Worm (Caenorhabditis elegans) whole organism, L1 larva: Measurements from ENCODE around the gene E02H1.6.

Experiments
- C16A3.4 ChIP-seq: fragments of 150-350 bp; optimal IDR thresholded peaks from 2 replicates; lab custom pipeline; 2014; ENCODE audit warnings: missing biosample characterization, missing genetic modification characterization
- aha-1 ChIP-seq: fragments of 150-350 bp; optimal IDR thresholded peaks from 2 replicates; lab custom pipeline; 2014; ENCODE audit warnings: missing biosample characterization, missing genetic modification characterization
- blmp-1 ChIP-seq: fragments of 150-350 bp; optimal IDR thresholded peaks from 2 replicates; lab custom pipeline; 2014; ENCODE audit warnings: missing biosample characterization, missing genetic modification characterization
- ceh-63 ChIP-seq: fragments of 200-800 bp; sonication (Bioruptor generic); optimal IDR thresholded peaks from 2 replicates; lab custom pipeline; 2018; ENCODE audit warnings: mild to moderate bottlenecking, missing genetic modification characterization, missing compliant biosample characterization
- ceh-88 ChIP-seq: fragments of 200-800 bp; sonication (Bioruptor generic); IDR thresholded peaks from 2 replicates; pipeline ENCODE4 v1.3.6; 2022; ENCODE audit warnings: missing genetic modification characterization, missing compliant biosample characterization
- ceh-90 ChIP-seq: sonication (generic microtip); optimal IDR thresholded peaks from 2 replicates; lab custom pipeline; 2016; ENCODE audit warnings: missing genetic modification characterization, missing compliant biosample characterization
- ces-1 ChIP-seq: fragments of 150-350 bp; optimal IDR thresholded peaks from 2 replicates; lab custom pipeline; 2014; ENCODE audit warnings: missing biosample characterization, missing genetic modification reagents, missing genetic modification characterization
- dsc-1 ChIP-seq: sonication (generic microtip); optimal IDR thresholded peaks from 2 replicates; lab custom pipeline; 2016; ENCODE audit warnings: mild to moderate bottlenecking, missing genetic modification characterization, missing compliant biosample characterization
- efl-1 ChIP-seq, 4 experiments: fragments of 150-350 bp; optimal IDR thresholded peaks in 3 of 4; peaks in 1 of 4; 1 replicate in 1 of 4; 2 replicates in 3 of 4; lab custom pipeline; 2014; ENCODE audit warnings: missing biosample characterization in 2 of 4, missing genetic modification characterization in 2 of 4, missing genetic modification reagents in 2 of 4
- efl-3 ChIP-seq: fragments of 200-800 bp; sonication (Bioruptor generic); optimal IDR thresholded peaks from 2 replicates; lab custom pipeline; 2018; ENCODE audit warnings: mild to moderate bottlenecking, missing genetic modification characterization, missing compliant biosample characterization
- ets-5 ChIP-seq: fragments of 200-800 bp; sonication (Bioruptor generic); IDR thresholded peaks from 2 replicates; pipeline ENCODE4 v1.3.6; 2022; ENCODE audit warnings: missing genetic modification characterization, missing compliant biosample characterization
- grh-1 ChIP-seq: fragments of 200-800 bp; sonication (Bioruptor generic); IDR thresholded peaks from 2 replicates; pipeline ENCODE4 v1.3.6; 2022; ENCODE audit warnings: missing genetic modification reagents, missing genetic modification characterization, missing compliant biosample characterization
- isw-1 ChIP-seq: fragments of 200-800 bp; sonication (Bioruptor generic); IDR thresholded peaks from 2 replicates; pipeline ENCODE4 v1.3.6; 2022; ENCODE audit warnings: missing genetic modification characterization, missing compliant biosample characterization
- lin-13 ChIP-seq: fragments of 150-350 bp; optimal IDR thresholded peaks from 2 replicates; lab custom pipeline; 2014; ENCODE audit warnings: missing biosample characterization, missing genetic modification reagents, missing genetic modification characterization
- lin-14 ChIP-seq: fragments of 200-800 bp; sonication (Bioruptor generic); optimal IDR thresholded peaks from 2 replicates; lab custom pipeline; 2018; ENCODE audit warnings: mild to moderate bottlenecking, missing genetic modification characterization, moderate library complexity, missing compliant biosample characterization
- lin-15B ChIP-seq: fragments of 150-350 bp; sonication (generic microtip); optimal IDR thresholded peaks from 3 replicates; lab custom pipeline; 2014; ENCODE audit warnings: missing biosample characterization, missing genetic modification characterization
- lin-35 ChIP-seq, 2 experiments: fragments of 150-350 bp; optimal IDR thresholded peaks; 2 replicates each; lab custom pipeline; 2014; ENCODE audit warnings: missing biosample characterization in 2 of 2, missing genetic modification characterization in 2 of 2, missing genetic modification reagents in 2 of 2
- lin-39 ChIP-seq: fragments of 150-350 bp; optimal IDR thresholded peaks from 2 replicates; lab custom pipeline; 2014; ENCODE audit warnings: missing biosample characterization, missing genetic modification reagents, missing genetic modification characterization
- lsy-2 ChIP-seq, 2 experiments: fragments of 150-350 bp; optimal IDR thresholded peaks; 2 replicates each; lab custom pipeline; 2014; ENCODE audit warnings: missing biosample characterization in 2 of 2, missing genetic modification characterization in 2 of 2
- mab-9 ChIP-seq: fragments of 200-800 bp; sonication (Bioruptor generic); IDR thresholded peaks from 2 replicates; pipeline ENCODE4 v1.3.6; 2022; ENCODE audit warnings: missing genetic modification reagents, missing genetic modification characterization, missing compliant biosample characterization
- mdl-1 ChIP-seq, 2 experiments: fragments of 150-350 bp; optimal IDR thresholded peaks; 2 replicates each; lab custom pipeline; 2014 to 2017; ENCODE audit warnings: missing biosample characterization in 2 of 2, missing genetic modification characterization in 2 of 2, inconsistent platforms in 1 of 2
- mep-1 ChIP-seq: fragments of 150-350 bp; optimal IDR thresholded peaks from 2 replicates; lab custom pipeline; 2014; ENCODE audit warnings: missing biosample characterization, missing genetic modification characterization
- nhr-19 ChIP-seq: fragments of 200-800 bp; sonication (Bioruptor generic); conservative IDR thresholded peaks from 2 replicates; pipeline ENCODE4 v1.3.6; 2022; ENCODE audit warnings: missing genetic modification characterization, missing compliant biosample characterization
- nhr-20 ChIP-seq: sonication (generic microtip); optimal IDR thresholded peaks from 2 replicates; lab custom pipeline; 2016; ENCODE audit warnings: mild to moderate bottlenecking, missing genetic modification characterization, missing compliant biosample characterization
- nhr-71 ChIP-seq: sonication (generic microtip); optimal IDR thresholded peaks from 2 replicates; lab custom pipeline; 2016; ENCODE audit warnings: mild to moderate bottlenecking, missing genetic modification characterization, moderate library complexity, missing compliant biosample characterization
- nhr-77 ChIP-seq: fragments of 150-350 bp; optimal IDR thresholded peaks from 2 replicates; lab custom pipeline; 2014; ENCODE audit warnings: missing biosample characterization, missing genetic modification characterization
- nhr-84 ChIP-seq: sonication (generic microtip); optimal IDR thresholded peaks from 2 replicates; lab custom pipeline; 2017; ENCODE audit warnings: missing biosample characterization, missing genetic modification characterization
- nhr-90 ChIP-seq: sonication (generic microtip); optimal IDR thresholded peaks from 2 replicates; lab custom pipeline; 2016; ENCODE audit warnings: mild to moderate bottlenecking, missing genetic modification characterization, missing compliant biosample characterization; ENCODE audit not compliant: poor library complexity
- pag-3 ChIP-seq: sonication (generic microtip); optimal IDR thresholded peaks from 2 replicates; lab custom pipeline; 2017; ENCODE audit warnings: missing genetic modification characterization, mild to moderate bottlenecking, missing compliant biosample characterization, antibody characterized with exemption, borderline replicate concordance; ENCODE audit not compliant: insufficient read depth
- pqm-1 ChIP-seq: sonication (generic microtip); optimal IDR thresholded peaks from 3 replicates; lab custom pipeline; 2017; ENCODE audit warnings: missing biosample characterization, missing genetic modification characterization
- rnt-1 ChIP-seq: sonication (generic microtip); optimal IDR thresholded peaks from 2 replicates; lab custom pipeline; 2016; ENCODE audit warnings: mild to moderate bottlenecking, missing genetic modification characterization, moderate library complexity, missing compliant biosample characterization
- snu-23 ChIP-seq: sonication (generic microtip); optimal IDR thresholded peaks from 2 replicates; lab custom pipeline; 2016; ENCODE audit warnings: missing genetic modification characterization, missing compliant biosample characterization
- sup-37 ChIP-seq: fragments of 200-800 bp; sonication (Bioruptor generic); optimal IDR thresholded peaks from 2 replicates; lab custom pipeline; 2018; ENCODE audit warnings: mild to moderate bottlenecking, missing genetic modification characterization, missing compliant biosample characterization
- swsn-7 ChIP-seq: sonication (generic microtip); optimal IDR thresholded peaks from 2 replicates; lab custom pipeline; 2016; ENCODE audit warnings: missing genetic modification characterization, missing compliant biosample characterization
- tlp-1 ChIP-seq: fragments of 150-350 bp; optimal IDR thresholded peaks from 2 replicates; lab custom pipeline; 2014; ENCODE audit warnings: missing biosample characterization, missing genetic modification characterization
- unc-62 ChIP-seq: fragments of 150-350 bp; optimal IDR thresholded peaks from 2 replicates; lab custom pipeline; 2014; ENCODE audit warnings: missing biosample characterization, missing genetic modification reagents, missing genetic modification characterization
- zag-1 ChIP-seq: fragments of 150-350 bp; optimal IDR thresholded peaks from 2 replicates; lab custom pipeline; 2014; ENCODE audit warnings: missing biosample characterization, missing genetic modification characterization

Gene E02H1.6

DNA sequence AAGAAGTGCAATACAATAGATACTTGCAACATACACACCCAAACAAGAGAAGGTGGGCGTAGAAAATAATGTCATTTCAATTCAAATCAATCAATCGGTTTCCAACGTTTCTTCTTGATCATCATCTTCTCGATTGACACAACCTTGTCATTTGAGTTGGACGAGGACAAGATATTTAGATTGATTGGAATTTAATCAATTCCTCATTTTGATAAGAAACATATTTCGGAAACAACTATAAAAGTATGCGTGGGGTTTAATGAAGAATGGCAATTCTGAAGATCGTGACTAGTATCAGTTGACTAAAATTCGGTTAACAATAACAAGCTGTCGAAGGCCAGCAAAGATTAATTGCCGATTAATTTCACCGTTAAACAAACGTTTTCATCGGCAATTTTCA, 24.1 kb downstream of the E02H1.6 start (continued):
- TF ChIP-seq unc-62 (GFP tag; lab: Kevin White, UChicago) (no peak), nhr-84 (tag; lab: Kevin White, UChicago) (no peak), ces-1 (no peak), ceh-63 (GFP tag; lab: Kevin White, UChicago) (no peak), grh-1 (GFP tag; lab: Robert Waterston, UW) (no peak), isw-1 (no peak)

DNA sequence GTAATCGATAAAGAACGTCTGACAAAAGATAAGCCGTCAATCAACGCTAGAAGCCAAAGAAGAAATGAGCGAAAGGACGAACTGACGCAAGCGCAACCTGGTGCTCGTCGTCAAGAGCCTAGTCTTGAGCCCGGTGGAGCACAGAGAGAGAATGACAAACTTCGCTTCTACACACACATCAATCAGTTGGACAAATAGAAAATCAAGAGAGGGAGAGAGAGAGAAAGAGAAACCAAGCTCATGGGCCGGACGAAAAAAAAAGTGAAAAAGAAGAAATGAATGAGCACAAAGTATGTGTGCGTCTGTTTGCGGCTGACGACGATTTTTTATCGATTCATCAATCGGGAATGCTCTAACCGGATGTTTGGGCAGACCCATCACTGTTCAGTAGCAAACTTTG, 24.6 kb downstream of the E02H1.6 start:
- TF ChIP-seq zag-1, result no peak
- no peak for TF ChIP-seq ets-5
- peak; percentile 66 for TF ChIP-seq rnt-1 (tag; lab: Kevin White, UChicago)
- TF ChIP-seq nhr-84 (tag; lab: Kevin White, UChicago), result no peak
- TF ChIP-seq lin-35 (GFP tag; optimal IDR thresholded peaks at IDR 0.05; lab: Kevin White, UChicago), result peak in 1 of 2 experiments; percentile 0
- TF ChIP-seq efl-1 (optimal IDR thresholded peaks at IDR 0.05; lab: Kevin White, UChicago), result peak; percentile 2 to 12
- TF ChIP-seq efl-1 (GFP tag; optimal IDR thresholded peaks at IDR 0.05 in 1 of 2; lab: Kevin White, UChicago), result peak; percentile 17 to 92
- TF ChIP-seq nhr-77, result peak; percentile 35
- TF ChIP-seq snu-23, result peak; percentile 14
- no peak for TF ChIP-seq aha-1 (tag; lab: Kevin White, UChicago)
- TF ChIP-seq efl-3 (GFP tag; lab: Kevin White, UChicago), result no peak
- TF ChIP-seq ceh-88 (GFP tag; lab: Robert Waterston, UW), result no peak
- TF ChIP-seq swsn-7 (tag; lab: Kevin White, UChicago), result peak; percentile 10
- TF ChIP-seq tlp-1 (tag; lab: Kevin White, UChicago), result no peak
- TF ChIP-seq nhr-19 (GFP tag; lab: Robert Waterston, UW), result peak; percentile 15
- TF ChIP-seq lin-14 (GFP tag; lab: Kevin White, UChicago), result peak; percentile 48
- no peak for TF ChIP-seq mep-1 (tag; lab: Kevin White, UChicago)
- TF ChIP-seq mab-9 (GFP tag; lab: Robert Waterston, UW), result no peak
- TF ChIP-seq dsc-1 (tag; lab: Kevin White, UChicago), result peak; percentile 27
- TF ChIP-seq lin-39, result peak; percentile 22
- no peak for TF ChIP-seq lin-15B
- TF ChIP-seq nhr-71 (tag; lab: Kevin White, UChicago), result peak; percentile 52
- TF ChIP-seq lsy-2 (tag; optimal IDR thresholded peaks at IDR 0.05; lab: Kevin White, UChicago), result peak; percentile 19 to 55
- TF ChIP-seq pag-3 (tag; lab: Kevin White, UChicago), result peak; percentile 48
- no peak for TF ChIP-seq ceh-90 (tag; lab: Kevin White, UChicago)
- peak; percentile 2 for TF ChIP-seq C16A3.4 (tag; lab: Kevin White, UChicago)
- TF ChIP-seq, all 84 proteins: peak for 14

ce11 chrII:9621913-9622348, 25.4 kb downstream of the E02H1.6 start:
- TF ChIP-seq lin-13 (GFP tag; lab: Kevin White, UChicago) (no peak), mdl-1 (tag; optimal IDR thresholded peaks at IDR 0.05; lab: Kevin White, UChicago) (peak in 1 of 2 experiments; percentile 74), nhr-71 (tag; lab: Kevin White, UChicago) (peak; percentile 44), sup-37 (GFP tag; lab: Kevin White, UChicago) (no peak), blmp-1 (tag; lab: Kevin White, UChicago) (peak; percentile 23), nhr-90 (tag; lab: Kevin White, UChicago) (no peak), nhr-20 (tag; lab: Kevin White, UChicago) (peak; percentile 9), efl-1 (optimal IDR thresholded peaks at IDR 0.05; lab: Kevin White, UChicago) (no peak), efl-1 (GFP tag; optimal IDR thresholded peaks at IDR 0.05 in 1 of 2; lab: Kevin White, UChicago) (peak in 1 of 2 experiments; percentile 94), pqm-1 (tag; lab: Kevin White, UChicago) (no peak), lin-14 (GFP tag; lab: Kevin White, UChicago) (peak; percentile 39), lin-35 (GFP tag; optimal IDR thresholded peaks at IDR 0.05; lab: Kevin White, UChicago) (peak in 1 of 2 experiments; percentile 40)
